Worm (Caenorhabditis elegans) whole organism, L1 larva: Measurements from ENCODE around the gene T10B5.7.

Experiments
- ceh-90 ChIP-seq: sonication (generic microtip); optimal IDR thresholded peaks from 2 replicates; lab custom pipeline; 2016; ENCODE audit warnings: missing genetic modification characterization, missing compliant biosample characterization
- hlh-17 ChIP-seq: fragments of 200-800 bp; sonication (Bioruptor generic); optimal IDR thresholded peaks from 2 replicates; lab custom pipeline; 2018; ENCODE audit warnings: missing genetic modification characterization, mild to moderate bottlenecking, missing compliant biosample characterization, moderate library complexity, borderline replicate concordance
- lin-15B ChIP-seq: fragments of 150-350 bp; sonication (generic microtip); optimal IDR thresholded peaks from 3 replicates; lab custom pipeline; 2014; ENCODE audit warnings: missing biosample characterization, missing genetic modification characterization

DNA sequence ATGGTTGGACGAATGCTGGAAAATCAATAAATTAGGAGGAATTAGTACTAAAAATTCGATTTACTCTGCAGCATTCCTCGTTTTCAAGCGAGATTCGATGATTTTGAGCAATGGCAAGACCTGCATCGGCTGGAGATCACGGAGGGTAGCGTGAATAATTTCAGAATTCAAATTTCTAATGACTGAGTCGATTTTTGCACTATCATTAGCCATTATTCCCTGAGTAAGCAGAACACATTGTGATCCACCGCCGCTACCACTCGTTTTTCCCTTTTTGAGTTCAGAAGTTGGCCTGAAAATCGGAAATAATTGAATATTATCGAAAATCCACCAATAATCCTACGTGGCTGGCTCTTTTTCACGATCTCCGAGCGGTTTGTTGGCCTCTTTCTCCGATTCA lies 22.0 kb downstream of the T10B5.7 start:
- TF ChIP-seq lin-15B = no peak
- TF ChIP-seq hlh-17 (GFP tag; lab: Kevin White, UChicago) = no peak
- no peak for TF ChIP-seq ceh-90
